Fruit fly (Drosophila melanogaster) whole organism, embryonic: ENCODE results near the gene TotZ.

Source experiments
- Aef1 ChIP-seq: fragments of 200-800 bp; sonication (Bioruptor generic); IDR thresholded peaks from 3 replicates; pipeline ENCODE4 v1.3.6; 2022; ENCODE audit warnings: missing biosample characterization, missing genetic modification characterization
- Blimp-1 ChIP-seq: fragments of 200-800 bp; sonication (Bioruptor generic); optimal IDR thresholded peaks from 3 replicates; lab custom pipeline; 2018; ENCODE audit warnings: missing biosample characterization, missing genetic modification characterization, mild to moderate bottlenecking, moderate library complexity, missing genetic modification reagents
- CG10267 ChIP-seq: fragments of 200-800 bp; sonication (Bioruptor generic); optimal IDR thresholded peaks from 2 replicates; lab custom pipeline; 2018; ENCODE audit warnings: missing biosample characterization, mild to moderate bottlenecking, missing genetic modification characterization, moderate library complexity
- CG10979 ChIP-seq: fragments of 200-800 bp; sonication (Bioruptor generic); optimal IDR thresholded peaks from 2 replicates; lab custom pipeline; 2018; ENCODE audit warnings: missing biosample characterization, mild to moderate bottlenecking, missing genetic modification characterization, moderate library complexity
- CG11085 ChIP-seq: fragments of 200-800 bp; sonication (Bioruptor generic); IDR thresholded peaks from 2 replicates; pipeline ENCODE4 v1.3.6; 2022; ENCODE audit warnings: missing biosample characterization, missing genetic modification characterization
- CG11398 ChIP-seq: fragments of 200-800 bp; sonication (Bioruptor generic); optimal IDR thresholded peaks from 2 replicates; lab custom pipeline; 2016; ENCODE audit warnings: missing biosample characterization, missing genetic modification characterization
- CG11723 ChIP-seq: fragments of 200-800 bp; sonication (Bioruptor generic); optimal IDR thresholded peaks from 2 replicates; lab custom pipeline; 2017; ENCODE audit warnings: missing biosample characterization, mild to moderate bottlenecking, missing genetic modification characterization
- CG12236 ChIP-seq: fragments of 200-800 bp; sonication (Bioruptor generic); optimal IDR thresholded peaks from 2 replicates; lab custom pipeline; 2016; ENCODE audit warnings: missing biosample characterization, missing genetic modification characterization
- CG13624 ChIP-seq: fragments of 200-800 bp; sonication (Bioruptor generic); optimal IDR thresholded peaks from 2 replicates; lab custom pipeline; 2016; ENCODE audit warnings: missing biosample characterization, missing genetic modification characterization
- CG14710 ChIP-seq: fragments of 200-800 bp; sonication (Bioruptor generic); optimal IDR thresholded peaks from 3 replicates; lab custom pipeline; 2019; ENCODE audit warnings: missing biosample characterization, mild to moderate bottlenecking, missing genetic modification characterization, moderate library complexity
- CG16813 ChIP-seq: fragments of 200-800 bp; sonication (Bioruptor generic); IDR thresholded peaks from 3 replicates; pipeline ENCODE4 v1.3.6; 2022; ENCODE audit warnings: missing biosample characterization, missing genetic modification characterization; ENCODE audit not compliant: partially characterized antibody
- CG17612 ChIP-seq: fragments of 200-800 bp; sonication (Bioruptor generic); IDR thresholded peaks from 2 replicates; pipeline ENCODE4 v1.3.6; 2022; ENCODE audit warnings: missing biosample characterization, missing genetic modification characterization
- CG17829 ChIP-seq: fragments of 200-800 bp; optimal IDR thresholded peaks from 2 replicates; lab custom pipeline; 2019; ENCODE audit warnings: missing biosample characterization, mild to moderate bottlenecking, missing genetic modification characterization, moderate library complexity
- CG2120 ChIP-seq: fragments of 200-800 bp; sonication (Bioruptor generic); optimal IDR thresholded peaks from 3 replicates; lab custom pipeline; 2016; ENCODE audit warnings: missing biosample characterization, missing genetic modification characterization
- CG2129 ChIP-seq: fragments of 200-800 bp; sonication (Bioruptor generic); IDR thresholded peaks from 2 replicates; pipeline ENCODE4 v1.3.6; 2022; ENCODE audit warnings: missing biosample characterization, missing genetic modification characterization; ENCODE audit not compliant: partially characterized antibody
- CG3065 ChIP-seq: fragments of 200-800 bp; sonication (Bioruptor generic); optimal IDR thresholded peaks from 2 replicates; lab custom pipeline; 2016; ENCODE audit warnings: missing biosample characterization, missing genetic modification characterization
- CG3163 ChIP-seq: fragments of 200-800 bp; sonication (Bioruptor generic); optimal IDR thresholded peaks from 3 replicates; lab custom pipeline; 2016; ENCODE audit warnings: missing biosample characterization, missing genetic modification characterization
- CG3847 ChIP-seq: fragments of 200-800 bp; sonication (Bioruptor generic); IDR thresholded peaks from 2 replicates; pipeline ENCODE4 v1.3.6; 2022; ENCODE audit warnings: missing biosample characterization, missing genetic modification characterization
- CG4404 ChIP-seq: fragments of 200-800 bp; sonication (Bioruptor generic); IDR thresholded peaks from 2 replicates; pipeline ENCODE4 v1.3.6; 2022; ENCODE audit warnings: missing biosample characterization, missing genetic modification characterization
- CG6683 ChIP-seq: fragments of 200-800 bp; sonication (Bioruptor generic); optimal IDR thresholded peaks from 2 replicates; lab custom pipeline; 2017; ENCODE audit warnings: missing biosample characterization, mild to moderate bottlenecking, missing genetic modification characterization, missing genetic modification reagents
- CG7987 ChIP-seq: fragments of 200-800 bp; sonication (Bioruptor generic); optimal IDR thresholded peaks from 2 replicates; lab custom pipeline; 2018; ENCODE audit warnings: missing biosample characterization, mild to moderate bottlenecking, missing genetic modification characterization, moderate library complexity
- CG8944 ChIP-seq: fragments of 200-800 bp; sonication (Bioruptor generic); optimal IDR thresholded peaks from 3 replicates; lab custom pipeline; 2016; ENCODE audit warnings: missing biosample characterization, missing genetic modification characterization
- CG9932 ChIP-seq: fragments of 200-800 bp; sonication (Bioruptor generic); IDR thresholded peaks from 2 replicates; pipeline ENCODE4 v1.3.6; 2022; ENCODE audit warnings: missing biosample characterization, missing genetic modification characterization
- Dfd ChIP-seq, 2 experiments: fragments of >200 bp; optimal IDR thresholded peaks; 2 replicates each; lab custom pipeline; 2017; ENCODE audit warnings: missing biosample characterization in 2 of 2, missing genetic modification characterization in 2 of 2
- E2f2 ChIP-seq: fragments of 200-800 bp; sonication (Bioruptor generic); IDR thresholded peaks from 2 replicates; pipeline ENCODE4 v1.3.6; 2022; ENCODE audit warnings: missing biosample characterization, missing genetic modification characterization
- ERR ChIP-seq: fragments of 200-800 bp; sonication (Bioruptor generic); optimal IDR thresholded peaks from 2 replicates; lab custom pipeline; 2016; ENCODE audit warnings: missing biosample characterization, missing genetic modification characterization
- GATAe ChIP-seq: fragments of 200-800 bp; sonication (Bioruptor generic); conservative IDR thresholded peaks from 2 replicates; pipeline ENCODE4 v1.3.6; 2022; ENCODE audit warnings: missing biosample characterization, missing genetic modification characterization
- H2.0 ChIP-seq: fragments of 200-800 bp; sonication (Bioruptor generic); IDR thresholded peaks from 2 replicates; pipeline ENCODE4 v1.3.6; 2022; ENCODE audit warnings: missing biosample characterization, missing genetic modification characterization
- Oaz ChIP-seq: fragments of 200-800 bp; sonication (Bioruptor generic); IDR thresholded peaks from 2 replicates; pipeline ENCODE4 v1.3.6; 2022; ENCODE audit warnings: missing biosample characterization, missing genetic modification characterization
- Oli ChIP-seq: fragments of 200-800 bp; sonication (Bioruptor generic); optimal IDR thresholded peaks from 2 replicates; lab custom pipeline; 2018; ENCODE audit warnings: missing biosample characterization, mild to moderate bottlenecking, missing genetic modification characterization, moderate library complexity
- ato ChIP-seq: fragments of 200-800 bp; sonication (Bioruptor generic); IDR thresholded peaks from 2 replicates; pipeline ENCODE4 v1.3.6; 2022; ENCODE audit warnings: missing biosample characterization, missing genetic modification characterization; ENCODE audit not compliant: partially characterized antibody
- az2 ChIP-seq: fragments of 200-800 bp; sonication (Bioruptor generic); optimal IDR thresholded peaks from 3 replicates; lab custom pipeline; 2016; ENCODE audit warnings: missing biosample characterization, missing genetic modification characterization
- bab2 ChIP-seq: fragments of 200-800 bp; sonication (Bioruptor generic); optimal IDR thresholded peaks from 2 replicates; lab custom pipeline; 2016; ENCODE audit warnings: missing biosample characterization, missing genetic modification characterization
- bsh ChIP-seq, 2 experiments: fragments of 200-800 bp; sonication (Bioruptor generic); optimal IDR thresholded peaks; 2 replicates each; lab custom pipeline; 2017 to 2018; ENCODE audit warnings: mild to moderate bottlenecking in 2 of 2, missing biosample characterization in 2 of 2, missing genetic modification characterization in 2 of 2, moderate library complexity in 1 of 2
- btn ChIP-seq: fragments of 200-800 bp; sonication (Bioruptor generic); optimal IDR thresholded peaks from 2 replicates; lab custom pipeline; 2016; ENCODE audit warnings: missing biosample characterization, missing genetic modification characterization
- cad ChIP-seq: fragments of >200 bp; optimal IDR thresholded peaks from 2 replicates; lab custom pipeline; 2017; ENCODE audit warnings: missing biosample characterization, missing genetic modification characterization
- chif ChIP-seq, 2 experiments: fragments of 200-800 bp; sonication (Bioruptor generic); optimal IDR thresholded peaks; 3 replicates each; lab custom pipeline; 2016; ENCODE audit warnings: missing biosample characterization in 2 of 2, missing genetic modification characterization in 2 of 2
- chinmo ChIP-seq: fragments of 200-800 bp; sonication (Bioruptor generic); IDR thresholded peaks from 4 replicates; pipeline ENCODE4 v1.3.6; 2022; ENCODE audit warnings: missing biosample characterization, missing genetic modification characterization; ENCODE audit not compliant: partially characterized antibody
- chn ChIP-seq: fragments of 200-800 bp; sonication (Bioruptor generic); optimal IDR thresholded peaks from 2 replicates; lab custom pipeline; 2016; ENCODE audit warnings: missing biosample characterization, missing genetic modification characterization
- disco-r ChIP-seq: fragments of 200-800 bp; sonication (Bioruptor generic); optimal IDR thresholded peaks from 2 replicates; lab custom pipeline; 2016; ENCODE audit warnings: missing biosample characterization, missing genetic modification characterization
- emc ChIP-seq: fragments of 200-800 bp; sonication (Bioruptor generic); optimal IDR thresholded peaks from 2 replicates; lab custom pipeline; 2016; ENCODE audit warnings: missing biosample characterization, missing genetic modification characterization
- her ChIP-seq: fragments of 200-800 bp; sonication (Bioruptor generic); optimal IDR thresholded peaks from 2 replicates; lab custom pipeline; 2016; ENCODE audit warnings: missing biosample characterization, missing genetic modification characterization
- jing ChIP-seq: fragments of 200-800 bp; sonication (Bioruptor generic); optimal IDR thresholded peaks from 2 replicates; lab custom pipeline; 2018; ENCODE audit warnings: missing biosample characterization, mild to moderate bottlenecking, missing genetic modification characterization
- jumu ChIP-seq: fragments of 200-800 bp; sonication (Bioruptor generic); optimal IDR thresholded peaks from 3 replicates; lab custom pipeline; 2016; ENCODE audit warnings: missing biosample characterization, missing genetic modification characterization
- maf-S ChIP-seq: fragments of 200-800 bp; sonication (Bioruptor generic); optimal IDR thresholded peaks from 2 replicates; lab custom pipeline; 2016; ENCODE audit warnings: missing biosample characterization, missing genetic modification characterization
- org-1 ChIP-seq: fragments of 200-800 bp; sonication (Bioruptor generic); optimal IDR thresholded peaks from 2 replicates; lab custom pipeline; 2017; ENCODE audit warnings: missing biosample characterization, missing genetic modification characterization
- repo ChIP-seq: fragments of 200-800 bp; sonication (Bioruptor generic); optimal IDR thresholded peaks from 2 replicates; lab custom pipeline; 2016; ENCODE audit warnings: missing biosample characterization, missing genetic modification characterization
- sim ChIP-seq: fragments of 200-800 bp; sonication (Bioruptor generic); IDR thresholded peaks from 2 replicates; pipeline ENCODE4 v1.3.6; 2022; ENCODE audit warnings: missing biosample characterization, missing genetic modification characterization
- stwl ChIP-seq: fragments of 200-800 bp; sonication (Bioruptor generic); optimal IDR thresholded peaks from 3 replicates; lab custom pipeline; 2018; ENCODE audit warnings: missing biosample characterization, mild to moderate bottlenecking, missing genetic modification characterization, moderate library complexity
- tup ChIP-seq: fragments of 200-800 bp; sonication (Bioruptor generic); optimal IDR thresholded peaks from 2 replicates; lab custom pipeline; 2016; ENCODE audit warnings: missing biosample characterization, mild to moderate bottlenecking, missing genetic modification characterization, moderate library complexity
- zfh2 ChIP-seq: fragments of 200-800 bp; sonication (Bioruptor generic); optimal IDR thresholded peaks from 2 replicates; lab custom pipeline; 2016; ENCODE audit warnings: missing biosample characterization, missing genetic modification characterization

Gene TotZ

DNA sequence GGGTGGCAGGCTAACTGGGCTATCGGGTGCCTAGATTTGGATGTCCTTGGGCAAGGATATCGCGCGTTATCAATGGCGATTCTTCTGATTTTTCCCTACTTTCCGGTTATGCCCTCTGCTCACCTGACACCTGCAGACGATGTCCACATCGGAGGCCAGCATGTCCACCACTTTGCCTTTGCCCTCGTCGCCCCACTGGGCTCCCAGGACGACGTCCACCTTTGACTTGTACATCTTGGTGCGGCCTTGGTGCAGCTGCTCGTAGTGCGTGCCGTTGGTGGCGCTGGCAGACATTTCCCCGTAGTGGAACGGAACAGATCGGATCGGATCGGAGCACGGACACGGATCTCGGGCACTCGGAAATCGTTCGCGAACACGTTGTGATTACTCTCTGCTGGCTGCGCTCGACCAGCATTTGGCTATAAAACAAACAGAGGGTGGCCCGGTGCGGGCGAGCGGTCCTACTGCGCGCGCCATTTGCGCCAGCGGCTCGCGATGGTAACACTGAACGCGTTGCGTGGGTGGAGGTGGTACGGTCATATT is 47.3 kb upstream of the TotZ start, which contains the start of gene Adss (continued):
- no peak for TF ChIP-seq Aef1
- TF ChIP-seq emc (GFP tag; lab: Kevin White, UChicago), result peak; percentile 2
- TF ChIP-seq jing, result no peak
- peak; percentile 6; the same call in 2 of the 4 replicates for TF ChIP-seq chinmo (GFP tag; lab: Robert Waterston, UW)
- TF ChIP-seq chn (GFP tag; lab: Kevin White, UChicago), result peak; percentile 35
- TF ChIP-seq Dfd (GFP tag; optimal IDR thresholded peaks at IDR 0.05; lab: Kevin White, UChicago), result no peak
- 0 out of 2 replicates have a peak, but pooled peaks have one; percentile 12 for TF ChIP-seq H2.0
- TF ChIP-seq org-1 (GFP tag; lab: Kevin White, UChicago), result no peak
- TF ChIP-seq disco-r (GFP tag; lab: Kevin White, UChicago), result peak; percentile 9
- TF ChIP-seq CG2120, result no peak
- TF ChIP-seq CG3065 (GFP tag; lab: Kevin White, UChicago), result no peak
- TF ChIP-seq CG17612 (GFP tag; lab: Robert Waterston, UW), result no peak
- peak; percentile 47 for TF ChIP-seq stwl (tag; lab: Kevin White, UChicago)
- no peak for TF ChIP-seq bab2 (GFP tag; lab: Kevin White, UChicago)
- peak; percentile 18 for TF ChIP-seq CG10267 (tag; lab: Kevin White, UChicago)
- TF ChIP-seq bsh (GFP tag; optimal IDR thresholded peaks at IDR 0.05; lab: Kevin White, UChicago), result no peak
- peak; percentile 59 for TF ChIP-seq CG7987 (GFP tag; lab: Kevin White, UChicago)
- peak; percentile 21 for TF ChIP-seq CG14710 (tag; lab: Kevin White, UChicago)
- TF ChIP-seq CG11398, result peak; percentile 47
- peak; percentile 3 for TF ChIP-seq CG17829 (tag; lab: Kevin White, UChicago)
- no peak for TF ChIP-seq az2 (GFP tag; lab: Kevin White, UChicago)
- no peak for TF ChIP-seq Oaz (GFP tag; lab: Robert Waterston, UW)
- TF ChIP-seq maf-S (GFP tag; lab: Kevin White, UChicago), result peak; percentile 4
- TF ChIP-seq btn (GFP tag; lab: Kevin White, UChicago), result no peak
- TF ChIP-seq Blimp-1 (GFP tag; lab: Kevin White, UChicago), result no peak
- no peak; the same call in 1 of the 2 replicates for TF ChIP-seq E2f2 (GFP tag; lab: Robert Waterston, UW)
- TF ChIP-seq sim (GFP tag; lab: Robert Waterston, UW), result 0 out of 2 replicates have a peak, but pooled peaks have one; percentile 14
- peak; percentile 35 for TF ChIP-seq CG13624
- peak in 1 of 2 experiments; percentile 24 for TF ChIP-seq chif (GFP tag; optimal IDR thresholded peaks at IDR 0.05; lab: Kevin White, UChicago)
- TF ChIP-seq cad, result no peak
- peak; percentile 7 for TF ChIP-seq repo (GFP tag; lab: Kevin White, UChicago)
- TF ChIP-seq CG16813, result no peak
- TF ChIP-seq GATAe (GFP tag; lab: Robert Waterston, UW), result no peak
- no peak for TF ChIP-seq CG11085 (GFP tag; lab: Robert Waterston, UW)
- TF ChIP-seq CG2129 (GFP tag; lab: Robert Waterston, UW), result no peak
- TF ChIP-seq jumu (GFP tag; lab: Kevin White, UChicago), result no peak
- TF ChIP-seq CG4404 (GFP tag; lab: Robert Waterston, UW), result no peak
- no peak for TF ChIP-seq zfh2 (GFP tag; lab: Kevin White, UChicago)
- no peak for TF ChIP-seq ato (GFP tag; lab: Robert Waterston, UW)
- peak; percentile 36; the same call in 1 of the 2 replicates for TF ChIP-seq CG3847
- TF ChIP-seq CG8944 (GFP tag; lab: Kevin White, UChicago), result no peak
- peak; percentile 5 for TF ChIP-seq tup (GFP tag; lab: Kevin White, UChicago)
- no peak for TF ChIP-seq CG11723 (GFP tag; lab: Kevin White, UChicago)
- peak; percentile 37 for TF ChIP-seq CG3163
- TF ChIP-seq CG6683, result no peak
- no peak for TF ChIP-seq Oli (tag; lab: Kevin White, UChicago)
- TF ChIP-seq CG9932 (GFP tag; lab: Robert Waterston, UW), result peak; percentile 10; the same call in 1 of the 2 replicates
- no peak for TF ChIP-seq ERR (GFP tag; lab: Kevin White, UChicago)
- TF ChIP-seq her, result peak; percentile 59
- TF ChIP-seq CG12236 (GFP tag; lab: Kevin White, UChicago), result no peak
- no peak for TF ChIP-seq CG10979
